Fruit fly (Drosophila melanogaster) whole organism, wandering third instar larva: Measurements from ENCODE around the gene CG10164.

Experiments used
- CG32264 ChIP-seq: fragments of 200-800 bp; sonication (Bioruptor generic); optimal IDR thresholded peaks from 2 replicates; lab custom pipeline; 2016; ENCODE audit warnings: missing biosample characterization, missing genetic modification characterization
- CG9705 ChIP-seq: fragments of 200-800 bp; sonication (Bioruptor generic); optimal IDR thresholded peaks from 2 replicates; lab custom pipeline; 2018; ENCODE audit warnings: missing biosample characterization, mild to moderate bottlenecking, missing genetic modification characterization
- CrebA ChIP-seq: fragments of 200-800 bp; sonication (Bioruptor generic); optimal IDR thresholded peaks from 2 replicates; lab custom pipeline; 2016; ENCODE audit warnings: missing biosample characterization, mild to moderate bottlenecking, missing genetic modification characterization, borderline replicate concordance
- Dfd ChIP-seq: fragments of >200 bp; optimal IDR thresholded peaks from 2 replicates; lab custom pipeline; 2017; ENCODE audit warnings: missing biosample characterization, missing genetic modification characterization
- Dif ChIP-seq: fragments of 200-275, 200-300 bp; sonication (Bioruptor generic); optimal IDR thresholded peaks from 2 replicates; lab custom pipeline; 2018; ENCODE audit warnings: missing biosample characterization, missing genetic modification characterization; ENCODE audit not compliant: partially characterized antibody
- Hr78 ChIP-seq: fragments of >200 bp; optimal IDR thresholded peaks from 2 replicates; lab custom pipeline; 2017; ENCODE audit warnings: missing biosample characterization, missing genetic modification characterization
- Hr83 ChIP-seq: fragments of 200-300 bp; sonication (Bioruptor generic); optimal IDR thresholded peaks from 2 replicates; lab custom pipeline; 2016; ENCODE audit warnings: missing biosample characterization, mild to moderate bottlenecking, missing genetic modification characterization, moderate library complexity; ENCODE audit not compliant: poor library complexity, severe bottlenecking
- Myc ChIP-seq: fragments of >200 bp; optimal IDR thresholded peaks from 2 replicates; lab custom pipeline; 2017
- brk ChIP-seq: fragments of 200-800 bp; sonication (Bioruptor generic); optimal IDR thresholded peaks from 2 replicates; lab custom pipeline; 2016; ENCODE audit warnings: missing biosample characterization, mild to moderate bottlenecking, missing genetic modification characterization
- dmrt93B ChIP-seq: fragments of 200-800 bp; sonication (Bioruptor generic); optimal IDR thresholded peaks from 2 replicates; lab custom pipeline; 2018; ENCODE audit warnings: missing biosample characterization, mild to moderate bottlenecking, missing genetic modification characterization
- dsf ChIP-seq: sonication (Bioruptor generic); optimal IDR thresholded peaks from 2 replicates; lab custom pipeline; 2016; ENCODE audit warnings: missing biosample characterization, missing genetic modification characterization, borderline replicate concordance
- h ChIP-seq: fragments of 200-800 bp; sonication (Bioruptor generic); optimal IDR thresholded peaks from 3 replicates; lab custom pipeline; 2016; ENCODE audit warnings: missing biosample characterization, mild to moderate bottlenecking, missing genetic modification characterization
- psq ChIP-seq: fragments of 200-800 bp; sonication (Bioruptor generic); optimal IDR thresholded peaks from 3 replicates; lab custom pipeline; 2017; ENCODE audit warnings: missing biosample characterization, mild to moderate bottlenecking, missing genetic modification characterization, moderate library complexity

- TF ChIP-seq CG32264 (no peak), brk (GFP tag; lab: Kevin White, UChicago) (no peak), dsf (GFP tag; lab: Kevin White, UChicago) (no peak), CrebA (GFP tag; lab: Kevin White, UChicago) (no peak), psq (no peak), Myc (no peak), Hr78 (no peak), Dfd (no peak), dmrt93B (no peak), Dif (GFP tag; lab: Kevin White, UChicago) (no peak), Hr83 (GFP tag; lab: Kevin White, UChicago) (no peak), CG9705 (GFP tag; lab: Kevin White, UChicago) (no peak), h (GFP tag; lab: Kevin White, UChicago) (no peak)
Measured at dm6 chr3R:23519395-23520101, 37.2 kb downstream of the CG10164 start, which contains the start of gene Irk2.
